Worm (Caenorhabditis elegans) whole organism, L3 larva: Measurements from ENCODE around the gene B0035.21.
A peak's percentile ranks its signal among the peaks of the same experiment; 100 is the strongest.

Source experiments
- aly-2 ChIP-seq: fragments of 150-350 bp; optimal IDR thresholded peaks from 2 replicates; lab custom pipeline; 2014; ENCODE audit warnings: missing biosample characterization, missing genetic modification characterization
- ama-1 ChIP-seq: fragments of 150-350 bp; optimal IDR thresholded peaks from 2 replicates; lab custom pipeline; 2018
- daf-12 ChIP-seq: fragments of 150-350 bp; optimal IDR thresholded peaks from 2 replicates; lab custom pipeline; 2014; ENCODE audit warnings: missing biosample characterization, missing genetic modification reagents, missing genetic modification characterization
- egl-27 ChIP-seq: sonication (generic microtip); optimal IDR thresholded peaks from 4 replicates; lab custom pipeline; 2017; ENCODE audit warnings: missing biosample characterization, missing genetic modification reagents, missing genetic modification characterization
- elt-2 ChIP-seq: sonication (generic microtip); optimal IDR thresholded peaks from 2 replicates; lab custom pipeline; 2016; ENCODE audit warnings: missing genetic modification reagents, mild to moderate bottlenecking, missing genetic modification characterization, missing compliant biosample characterization
- elt-3 ChIP-seq, 3 experiments: fragments of 150-350 bp in 1 of 3; sonication (generic microtip) in 2 of 3; optimal IDR thresholded peaks; 2 replicates in 2 of 3; 4 replicates in 1 of 3; lab custom pipeline; 2014 to 2017; ENCODE audit warnings: missing biosample characterization in 3 of 3, missing genetic modification characterization in 3 of 3
- eor-1 ChIP-seq, 2 experiments: fragments of 150-350 bp; optimal IDR thresholded peaks; 2 replicates each; lab custom pipeline; 2014 to 2018; ENCODE audit warnings: missing biosample characterization in 2 of 2, missing genetic modification characterization in 2 of 2
- fkh-10 ChIP-seq: sonication (generic microtip); optimal IDR thresholded peaks from 2 replicates; lab custom pipeline; 2017; ENCODE audit warnings: missing biosample characterization, missing genetic modification reagents, missing genetic modification characterization
- fkh-2 ChIP-seq: fragments of 150-350 bp; optimal IDR thresholded peaks from 2 replicates; lab custom pipeline; 2014; ENCODE audit warnings: missing biosample characterization, missing genetic modification reagents, missing genetic modification characterization
- fos-1 ChIP-seq: fragments of 150-350 bp; optimal IDR thresholded peaks from 2 replicates; lab custom pipeline; 2014; ENCODE audit warnings: missing biosample characterization, missing genetic modification characterization
- hmg-11 ChIP-seq: sonication (generic microtip); optimal IDR thresholded peaks from 2 replicates; lab custom pipeline; 2016; ENCODE audit warnings: missing genetic modification characterization, missing compliant biosample characterization
- jun-1 ChIP-seq: fragments of 150-350 bp; optimal IDR thresholded peaks from 2 replicates; lab custom pipeline; 2014; ENCODE audit warnings: missing biosample characterization, missing genetic modification reagents, missing genetic modification characterization
- lin-15B ChIP-seq: fragments of 150-350 bp; optimal IDR thresholded peaks from 2 replicates; lab custom pipeline; 2014; ENCODE audit warnings: missing biosample characterization, missing genetic modification characterization
- lin-39 ChIP-seq: fragments of 150-350 bp; optimal IDR thresholded peaks from 2 replicates; lab custom pipeline; 2018; ENCODE audit warnings: missing biosample characterization, missing genetic modification reagents, missing genetic modification characterization
- mml-1 ChIP-seq: fragments of 150-350 bp; sonication (generic microtip); optimal IDR thresholded peaks from 3 replicates; lab custom pipeline; 2014; ENCODE audit warnings: missing biosample characterization, missing genetic modification characterization
- nfya-1 ChIP-seq: sonication (generic microtip); optimal IDR thresholded peaks from 2 replicates; lab custom pipeline; 2017; ENCODE audit warnings: missing genetic modification characterization, mild to moderate bottlenecking, missing compliant biosample characterization, antibody characterized with exemption, moderate library complexity; ENCODE audit not compliant: insufficient read depth
- nhr-11 ChIP-seq: fragments of 150-350 bp; optimal IDR thresholded peaks from 2 replicates; lab custom pipeline; 2014; ENCODE audit warnings: missing biosample characterization, missing genetic modification characterization
- nhr-23 ChIP-seq: fragments of 150-350 bp; optimal IDR thresholded peaks from 2 replicates; lab custom pipeline; 2014; ENCODE audit warnings: missing biosample characterization, missing genetic modification reagents, missing genetic modification characterization
- nhr-237 ChIP-seq: fragments of 150-350 bp; optimal IDR thresholded peaks from 2 replicates; lab custom pipeline; 2014; ENCODE audit warnings: missing biosample characterization, missing genetic modification characterization
- nhr-25 ChIP-seq: sonication (generic microtip); optimal IDR thresholded peaks from 2 replicates; lab custom pipeline; 2017; ENCODE audit warnings: missing biosample characterization, missing genetic modification characterization
- nhr-43 ChIP-seq: sonication (generic microtip); optimal IDR thresholded peaks from 2 replicates; lab custom pipeline; 2016; ENCODE audit warnings: mild to moderate bottlenecking, missing genetic modification characterization, missing compliant biosample characterization; ENCODE audit not compliant: poor library complexity, severe bottlenecking
- nhr-67 ChIP-seq: fragments of 150-350 bp; optimal IDR thresholded peaks from 2 replicates; lab custom pipeline; 2014; ENCODE audit warnings: missing biosample characterization, missing genetic modification characterization
- nhr-76 ChIP-seq: fragments of 150-350 bp; sonication (generic microtip); optimal IDR thresholded peaks from 5 replicates; lab custom pipeline; 2014; ENCODE audit warnings: missing biosample characterization, missing genetic modification characterization
- nhr-77 ChIP-seq: fragments of 150-350 bp; optimal IDR thresholded peaks from 2 replicates; lab custom pipeline; 2014; ENCODE audit warnings: missing biosample characterization, missing genetic modification characterization
- pha-4 ChIP-seq: fragments of 150-350 bp; optimal IDR thresholded peaks from 2 replicates; lab custom pipeline; 2014; ENCODE audit warnings: missing biosample characterization, missing genetic modification reagents, missing genetic modification characterization
- pqm-1 ChIP-seq: fragments of 150-350 bp; optimal IDR thresholded peaks from 2 replicates; lab custom pipeline; 2017; ENCODE audit warnings: missing biosample characterization, missing genetic modification characterization, inconsistent platforms
- sea-2 ChIP-seq: fragments of 150-350 bp; sonication (generic microtip); optimal IDR thresholded peaks from 4 replicates; lab custom pipeline; 2014; ENCODE audit warnings: missing biosample characterization, missing genetic modification reagents, missing genetic modification characterization
- skn-1 ChIP-seq: fragments of 150-350 bp; optimal IDR thresholded peaks from 2 replicates; lab custom pipeline; 2014; ENCODE audit warnings: missing biosample characterization, missing genetic modification characterization
- snpc-4 ChIP-seq: fragments of 150-350 bp; optimal IDR thresholded peaks from 2 replicates; lab custom pipeline; 2014; ENCODE audit warnings: missing biosample characterization, missing genetic modification characterization
- unc-39 ChIP-seq: sonication (generic microtip); optimal IDR thresholded peaks from 4 replicates; lab custom pipeline; 2017; ENCODE audit warnings: missing biosample characterization, missing genetic modification characterization
- unc-62 ChIP-seq: fragments of 150-350 bp; sonication (generic microtip); optimal IDR thresholded peaks from 4 replicates; lab custom pipeline; 2014; ENCODE audit warnings: missing biosample characterization, missing genetic modification reagents, missing genetic modification characterization
- ztf-11 ChIP-seq: fragments of 150-350 bp; optimal IDR thresholded peaks from 2 replicates; lab custom pipeline; 2014; ENCODE audit warnings: missing biosample characterization, missing genetic modification characterization
- ztf-4 ChIP-seq: fragments of 150-350 bp; optimal IDR thresholded peaks from 2 replicates; lab custom pipeline; 2014; ENCODE audit warnings: missing biosample characterization, missing genetic modification characterization

B0035.21 gene

DNA sequence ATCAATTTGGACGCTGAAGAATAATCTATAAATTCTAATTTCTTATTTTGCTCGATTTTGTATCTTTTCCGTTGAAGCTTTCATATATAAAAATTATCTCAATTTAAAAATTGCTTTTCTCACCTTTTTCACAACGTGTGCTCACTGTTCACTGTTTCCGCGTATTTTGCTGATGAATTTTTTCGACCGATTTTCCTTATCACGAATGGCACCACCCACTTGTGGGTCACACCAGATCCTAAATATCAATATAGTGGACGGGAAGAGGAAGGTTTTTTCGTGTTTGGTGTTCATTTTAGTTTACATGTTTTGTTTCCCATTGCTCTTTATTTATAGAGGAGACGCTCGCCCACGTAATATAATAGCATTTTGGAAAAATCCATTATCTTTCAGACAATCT, 11.4 kb upstream of the B0035.21 start:
- no peak for TF ChIP-seq nfya-1
- TF ChIP-seq skn-1 (tag; lab: Kevin White, UChicago) = no peak
- no peak for TF ChIP-seq fkh-10 (GFP tag; lab: Kevin White, UChicago)
- TF ChIP-seq jun-1 (tag; lab: Kevin White, UChicago) = no peak
- TF ChIP-seq, all 47 proteins: peak for 0

DNA sequence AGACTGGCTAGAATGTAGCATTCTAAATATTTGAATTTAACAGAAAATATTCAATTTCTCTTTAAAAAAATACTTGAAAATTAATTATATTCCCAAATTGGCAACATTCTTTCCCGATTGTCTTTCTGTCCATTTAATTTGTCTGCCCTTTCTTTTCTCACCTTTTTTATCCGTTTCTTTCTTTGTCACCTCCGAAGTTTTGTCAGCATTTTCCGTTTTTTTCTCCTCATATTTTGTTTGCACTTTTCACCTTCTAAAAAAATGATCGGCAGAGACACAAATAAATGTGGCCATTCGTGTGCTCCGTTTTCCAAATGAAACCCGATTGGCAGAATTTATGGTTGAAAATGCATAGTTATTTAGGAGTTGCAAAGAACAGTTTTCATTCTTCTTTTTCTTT, 11.0 kb upstream of the B0035.21 start:
- TF ChIP-seq unc-39 (tag; lab: Kevin White, UChicago) (no peak), skn-1 (tag; lab: Kevin White, UChicago) (peak; percentile 81)

DNA sequence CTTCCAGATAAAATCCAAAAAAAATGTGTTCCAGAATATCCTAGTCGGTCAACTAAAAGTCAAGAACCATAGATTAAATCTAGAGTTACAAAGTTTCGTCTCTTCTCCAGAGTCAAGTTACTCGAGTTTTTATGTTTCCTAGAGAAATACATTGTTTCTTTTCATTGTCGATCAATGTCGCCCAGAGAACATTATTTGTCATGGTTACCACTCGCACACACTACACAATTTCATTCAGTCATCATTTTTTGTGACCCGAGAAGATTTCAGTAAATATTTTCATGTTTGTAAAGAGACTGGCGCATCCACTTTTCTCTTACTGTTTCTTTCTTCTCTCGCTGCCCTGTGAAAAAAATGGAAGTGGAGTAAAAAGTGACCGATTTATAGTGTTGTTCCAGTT, 10.4 kb upstream of the B0035.21 start:
- TF ChIP-seq nhr-23 (no peak), pha-4 (tag; lab: Kevin White, UChicago) (peak; percentile 57), nhr-77 (tag; lab: Kevin White, UChicago) (no peak), nfya-1 (no peak)

DNA sequence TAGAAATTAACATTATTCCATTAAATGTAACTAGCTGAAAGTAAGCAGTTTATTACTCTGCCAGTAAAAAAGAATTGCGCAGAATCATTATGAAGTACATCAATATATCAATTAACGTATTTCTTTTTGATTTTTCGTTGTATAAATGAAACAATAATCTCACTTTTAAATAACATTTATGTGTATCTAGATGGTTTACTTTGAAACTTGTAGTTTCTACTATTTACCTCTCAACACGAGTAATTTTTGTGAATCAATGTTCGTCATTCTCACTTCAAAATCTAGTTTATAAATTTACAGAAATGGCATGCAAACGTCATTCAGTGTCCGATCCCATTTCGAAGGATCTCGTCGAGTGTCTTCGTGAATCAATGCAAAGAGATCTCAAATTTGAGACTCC, 9.9 kb upstream of the B0035.21 start, which contains the start of gene gspd-1:
gspd-1 (plus strand) TSS at position 301 of the 400 bp plus-strand sequence.
- TF ChIP-seq jun-1 (tag; lab: Kevin White, UChicago) = no peak
- TF ChIP-seq nhr-67 (tag; lab: Kevin White, UChicago) = no peak
- TF ChIP-seq nhr-25 (tag; lab: Kevin White, UChicago) = no peak
- TF ChIP-seq mml-1 (tag; lab: Kevin White, UChicago) = no peak
- TF ChIP-seq aly-2 (tag; lab: Kevin White, UChicago) = no peak
- no peak for TF ChIP-seq snpc-4 (tag; lab: Kevin White, UChicago)
- TF ChIP-seq nhr-237 = no peak
- TF ChIP-seq lin-15B (tag; lab: Kevin White, UChicago) = no peak
- no peak for TF ChIP-seq fkh-2 (tag; lab: Kevin White, UChicago)
- TF ChIP-seq eor-1 (tag; optimal IDR thresholded peaks at IDR 0.05; lab: Kevin White, UChicago) = no peak
- TF ChIP-seq unc-39 (tag; lab: Kevin White, UChicago) = no peak
- no peak for TF ChIP-seq fos-1 (tag; lab: Kevin White, UChicago)
- TF ChIP-seq ama-1 (lab: Kevin White, UChicago) = no peak
- no peak for TF ChIP-seq sea-2
- no peak for TF ChIP-seq elt-3 (tag; optimal IDR thresholded peaks at IDR 0.05; lab: Kevin White, UChicago)
- TF ChIP-seq unc-62 (GFP tag; lab: Kevin White, UChicago) = no peak
- no peak for TF ChIP-seq nhr-43 (tag; lab: Kevin White, UChicago)
- no peak for TF ChIP-seq ztf-4
- no peak for TF ChIP-seq hmg-11

DNA sequence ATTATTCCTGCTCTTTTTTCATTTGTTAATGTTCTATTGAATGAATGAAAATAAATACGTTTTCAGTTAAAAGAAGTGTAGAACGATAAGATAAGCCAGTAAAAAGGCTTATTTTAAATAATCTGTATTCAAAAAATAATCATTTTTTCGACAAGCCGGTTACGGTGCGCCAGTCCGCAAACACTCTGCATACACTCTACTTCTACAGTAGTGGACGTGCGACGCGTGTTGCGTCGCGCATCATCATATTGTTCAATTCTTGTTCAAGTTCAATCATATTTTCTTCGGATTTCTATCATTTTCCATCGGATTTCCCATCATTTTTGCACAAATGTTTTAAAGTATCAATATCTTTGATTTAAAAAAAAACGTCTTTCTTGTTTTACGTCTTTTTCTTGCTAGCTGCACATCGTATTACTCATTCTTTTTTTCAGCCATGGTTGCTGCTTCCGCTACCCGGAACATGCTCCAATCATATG, 7.1 kb upstream of the B0035.21 start, which contains the start of gene B0035.18:
B0035.18 (plus strand) TSS at position 429 of the 479 bp plus-strand sequence.
- TF ChIP-seq pqm-1 (no peak), lin-39 (tag; lab: Kevin White, UChicago) (no peak), pha-4 (tag; lab: Kevin White, UChicago) (no peak), lin-15B (tag; lab: Kevin White, UChicago) (no peak), elt-3 (tag; optimal IDR thresholded peaks at IDR 0.05; lab: Kevin White, UChicago) (no peak), skn-1 (tag; lab: Kevin White, UChicago) (no peak), nfya-1 (no peak), fkh-10 (GFP tag; lab: Kevin White, UChicago) (no peak), eor-1 (tag; optimal IDR thresholded peaks at IDR 0.05; lab: Kevin White, UChicago) (no peak), nhr-237 (no peak), jun-1 (tag; lab: Kevin White, UChicago) (no peak), nhr-67 (tag; lab: Kevin White, UChicago) (no peak), nhr-77 (tag; lab: Kevin White, UChicago) (no peak), snpc-4 (tag; lab: Kevin White, UChicago) (no peak)

DNA sequence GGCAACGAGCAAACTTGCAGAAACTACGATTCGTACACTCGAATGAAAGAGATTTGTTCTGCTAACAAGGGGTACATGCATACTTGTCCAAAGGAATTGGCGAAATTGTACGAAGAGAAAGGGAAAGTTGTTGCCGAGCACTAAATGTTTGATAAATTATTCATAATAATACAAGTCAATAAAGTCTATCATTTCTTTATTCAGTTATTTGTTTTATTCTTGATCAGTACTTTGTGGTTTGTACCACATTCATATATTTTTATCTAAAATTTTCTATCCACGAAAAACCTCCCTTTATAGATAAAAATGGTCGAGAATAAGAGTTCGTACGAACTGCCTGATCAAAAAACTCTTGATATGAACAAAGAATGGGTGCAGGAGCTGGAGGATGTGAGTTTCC, 6.6 kb upstream of the B0035.21 start, which contains the start of gene edg-1:
edg-1 (plus strand) TSS at position 301 of the 400 bp plus-strand sequence.
- TF ChIP-seq skn-1 (tag; lab: Kevin White, UChicago) (no peak), nhr-76 (no peak), elt-3 (tag; optimal IDR thresholded peaks at IDR 0.05; lab: Kevin White, UChicago) (no peak), pha-4 (tag; lab: Kevin White, UChicago) (no peak), ztf-11 (no peak), sea-2 (no peak), lin-39 (tag; lab: Kevin White, UChicago) (no peak), fos-1 (tag; lab: Kevin White, UChicago) (no peak), elt-2 (tag; lab: Kevin White, UChicago) (no peak), egl-27 (no peak), unc-39 (tag; lab: Kevin White, UChicago) (no peak), daf-12 (tag; lab: Kevin White, UChicago) (no peak), nhr-11 (no peak), fkh-10 (GFP tag; lab: Kevin White, UChicago) (no peak)
- TF ChIP-seq, all 47 proteins: peak for 0
